Worm (Caenorhabditis elegans) whole organism, L4 larva: ENCODE results near the gene gpb-1.
A peak's percentile ranks its signal among the peaks of the same experiment; 100 is the strongest.

Experiments
- F26F4.8 ChIP-seq: fragments of 200-800 bp; sonication (Bioruptor generic); conservative IDR thresholded peaks from 2 replicates; pipeline ENCODE4 v1.3.6; 2022; ENCODE audit warnings: missing genetic modification characterization, missing compliant biosample characterization
- F37D6.2 ChIP-seq: sonication (generic microtip); optimal IDR thresholded peaks from 2 replicates; lab custom pipeline; 2016; ENCODE audit warnings: mild to moderate bottlenecking, missing genetic modification characterization, missing compliant biosample characterization
- T26A8.4 ChIP-seq: fragments of 200-800 bp; sonication (Bioruptor generic); IDR thresholded peaks from 2 replicates; pipeline ENCODE4 v1.3.6; 2022; ENCODE audit warnings: missing genetic modification characterization, missing compliant biosample characterization
- Y105C5A.15 ChIP-seq: fragments of 200-800 bp; sonication (Bioruptor generic); IDR thresholded peaks from 2 replicates; pipeline ENCODE4 v1.3.6; 2022; ENCODE audit warnings: missing genetic modification characterization, missing compliant biosample characterization
- Y5F2A.4 ChIP-seq: fragments of 200-800 bp; sonication (Bioruptor generic); optimal IDR thresholded peaks from 2 replicates; lab custom pipeline; 2018; ENCODE audit warnings: mild to moderate bottlenecking, missing genetic modification characterization, missing compliant biosample characterization
- ZK337.2 ChIP-seq: fragments of 200-800 bp; sonication (Bioruptor generic); IDR thresholded peaks from 2 replicates; pipeline ENCODE4 v1.3.6; 2022; ENCODE audit warnings: missing genetic modification reagents, missing genetic modification characterization, missing compliant biosample characterization
- aha-1 ChIP-seq: fragments of 150-350 bp; peaks from one replicate; lab custom pipeline; 2014; ENCODE audit warnings: missing biosample characterization, missing genetic modification characterization
- ama-1 ChIP-seq: fragments of 150-350 bp; optimal IDR thresholded peaks from 2 replicates; lab custom pipeline; 2014; ENCODE audit warnings: inconsistent platforms, mixed read lengths
- arid-1 ChIP-seq: fragments of 200-800 bp; sonication (Bioruptor generic); conservative IDR thresholded peaks from 2 replicates; pipeline ENCODE4 v1.3.6; 2022; ENCODE audit warnings: missing genetic modification reagents, missing genetic modification characterization, missing compliant biosample characterization
- ctbp-1 ChIP-seq: fragments of 200-800 bp; sonication (Bioruptor generic); IDR thresholded peaks from 2 replicates; pipeline ENCODE4 v1.3.6; 2022; ENCODE audit warnings: missing genetic modification reagents, missing genetic modification characterization, missing compliant biosample characterization
- daf-12 ChIP-seq: fragments of 150-350 bp; optimal IDR thresholded peaks from 2 replicates; lab custom pipeline; 2014; ENCODE audit warnings: missing biosample characterization, missing genetic modification reagents, missing genetic modification characterization
- daf-16 ChIP-seq, 3 experiments: sonication (generic microtip); optimal IDR thresholded peaks; 2 replicates each; lab custom pipeline; 2016 to 2017; ENCODE audit warnings: missing genetic modification characterization in 3 of 3, missing genetic modification reagents in 3 of 3, mild to moderate bottlenecking in 2 of 3, missing compliant biosample characterization in 2 of 3, missing biosample characterization in 1 of 3, moderate library complexity in 1 of 3
- daf-19 ChIP-seq: fragments of 200-800 bp; sonication (Bioruptor generic); conservative IDR thresholded peaks from 2 replicates; pipeline ENCODE4 v1.3.6; 2022; ENCODE audit warnings: missing genetic modification characterization, missing compliant biosample characterization
- dmd-6 ChIP-seq: fragments of 200-800 bp; sonication (Bioruptor generic); IDR thresholded peaks from 2 replicates; pipeline ENCODE4 v1.3.6; 2022; ENCODE audit warnings: missing genetic modification reagents, missing genetic modification characterization, missing compliant biosample characterization
- dmd-9 ChIP-seq: fragments of 200-800 bp; sonication (Bioruptor generic); IDR thresholded peaks from 2 replicates; pipeline ENCODE4 v1.3.6; 2022; ENCODE audit warnings: missing genetic modification reagents, missing genetic modification characterization, missing compliant biosample characterization
- dpl-1 ChIP-seq: fragments of 150-350 bp; optimal IDR thresholded peaks from 2 replicates; lab custom pipeline; 2014; ENCODE audit warnings: missing biosample characterization, missing genetic modification reagents, missing genetic modification characterization
- egl-43 ChIP-seq: fragments of 200-800 bp; sonication (Bioruptor generic); IDR thresholded peaks from 2 replicates; pipeline ENCODE4 v1.3.6; 2022; ENCODE audit warnings: missing genetic modification reagents, missing genetic modification characterization, missing compliant biosample characterization
- fkh-10 ChIP-seq: fragments of 150-350 bp; optimal IDR thresholded peaks from 2 replicates; lab custom pipeline; 2014; ENCODE audit warnings: missing biosample characterization, missing genetic modification reagents, missing genetic modification characterization
- lim-7 ChIP-seq: fragments of 200-800 bp; sonication (Bioruptor generic); IDR thresholded peaks from 2 replicates; pipeline ENCODE4 v1.3.6; 2022; ENCODE audit warnings: missing genetic modification characterization, missing compliant biosample characterization
- lin-38 ChIP-seq: fragments of 200-800 bp; sonication (Bioruptor generic); IDR thresholded peaks from 2 replicates; pipeline ENCODE4 v1.3.6; 2022; ENCODE audit warnings: missing genetic modification reagents, missing genetic modification characterization, missing compliant biosample characterization
- lin-39 ChIP-seq: fragments of 150-350 bp; optimal IDR thresholded peaks from 2 replicates; lab custom pipeline; 2014; ENCODE audit warnings: missing biosample characterization, missing genetic modification reagents, missing genetic modification characterization
- lsy-2 ChIP-seq, 2 experiments: fragments of 150-350 bp in 1 of 2; sonication (generic microtip) in 1 of 2; optimal IDR thresholded peaks; 2 replicates each; lab custom pipeline; 2014 to 2017; ENCODE audit warnings: missing biosample characterization in 2 of 2, missing genetic modification characterization in 2 of 2
- madf-5 ChIP-seq, 2 experiments: fragments of 200-800 bp; sonication (Bioruptor generic); IDR thresholded peaks; 2 replicates each; pipeline ENCODE4 v1.3.6; 2022; ENCODE audit warnings: missing compliant biosample characterization in 2 of 2, missing genetic modification characterization in 2 of 2
- mxl-3 ChIP-seq: fragments of 200-800 bp; sonication (Bioruptor generic); optimal IDR thresholded peaks from 2 replicates; lab custom pipeline; 2018; ENCODE audit warnings: mild to moderate bottlenecking, missing genetic modification characterization, missing compliant biosample characterization
- nhr-10 ChIP-seq: fragments of 150-350 bp; optimal IDR thresholded peaks from 2 replicates; lab custom pipeline; 2014; ENCODE audit warnings: missing biosample characterization, missing genetic modification characterization
- nhr-102 ChIP-seq: sonication (generic microtip); optimal IDR thresholded peaks from 2 replicates; lab custom pipeline; 2016; ENCODE audit warnings: mild to moderate bottlenecking, missing genetic modification characterization, moderate library complexity, missing compliant biosample characterization
- nhr-111 ChIP-seq: fragments of 200-800 bp; sonication (Bioruptor generic); optimal IDR thresholded peaks from 2 replicates; lab custom pipeline; 2018; ENCODE audit warnings: mild to moderate bottlenecking, missing genetic modification characterization, missing compliant biosample characterization
- nhr-237 ChIP-seq: sonication (generic microtip); optimal IDR thresholded peaks from 2 replicates; lab custom pipeline; 2017; ENCODE audit warnings: missing biosample characterization, missing genetic modification characterization
- nhr-25 ChIP-seq: sonication (generic microtip); optimal IDR thresholded peaks from 2 replicates; lab custom pipeline; 2017; ENCODE audit warnings: missing genetic modification characterization, mild to moderate bottlenecking, missing compliant biosample characterization, antibody characterized with exemption, moderate library complexity, borderline replicate concordance; ENCODE audit not compliant: insufficient read depth
- nhr-28 ChIP-seq: fragments of 150-350 bp; optimal IDR thresholded peaks from 2 replicates; lab custom pipeline; 2014; ENCODE audit warnings: missing biosample characterization, missing genetic modification characterization
- nhr-42 ChIP-seq: fragments of 200-800 bp; sonication (Bioruptor generic); IDR thresholded peaks from 2 replicates; pipeline ENCODE4 v1.3.6; 2022; ENCODE audit warnings: missing genetic modification characterization, missing compliant biosample characterization
- pha-4 ChIP-seq, 2 experiments: fragments of 150-350 bp in 1 of 2; fragments of 200-800 bp in 1 of 2; sonication (Bioruptor generic) in 1 of 2; IDR thresholded peaks in 1 of 2; optimal IDR thresholded peaks in 1 of 2; 2 replicates each; pipeline versions ENCODE4 v1.3.6 to Lab custom; 2014 to 2022; ENCODE audit warnings: missing genetic modification characterization in 2 of 2, missing genetic modification reagents in 2 of 2, missing biosample characterization in 1 of 2, missing compliant biosample characterization in 1 of 2
- pqm-1 ChIP-seq: sonication (generic microtip); optimal IDR thresholded peaks from 2 replicates; lab custom pipeline; 2017; ENCODE audit warnings: missing biosample characterization, missing genetic modification characterization
- saeg-2 ChIP-seq: fragments of 200-800 bp; sonication (Bioruptor generic); IDR thresholded peaks from 2 replicates; pipeline ENCODE4 v1.3.6; 2022; ENCODE audit warnings: missing genetic modification reagents, missing genetic modification characterization, missing compliant biosample characterization
- set-16 ChIP-seq: fragments of 200-800 bp; sonication (Bioruptor generic); IDR thresholded peaks from 2 replicates; pipeline ENCODE4 v1.3.6; 2022; ENCODE audit warnings: missing genetic modification reagents, missing genetic modification characterization, missing compliant biosample characterization
- snpc-1.2 ChIP-seq: fragments of 200-800 bp; sonication (Bioruptor generic); IDR thresholded peaks from 2 replicates; pipeline ENCODE4 v1.3.6; 2022; ENCODE audit warnings: missing genetic modification reagents, missing genetic modification characterization, missing compliant biosample characterization
- spr-1 ChIP-seq: sonication (generic microtip); optimal IDR thresholded peaks from 2 replicates; lab custom pipeline; 2016; ENCODE audit warnings: mild to moderate bottlenecking, missing genetic modification characterization, missing compliant biosample characterization
- tra-1 ChIP-seq: fragments of 200-800 bp; sonication (Bioruptor generic); IDR thresholded peaks from 2 replicates; pipeline ENCODE4 v1.3.6; 2022; ENCODE audit warnings: missing genetic modification reagents, missing genetic modification characterization, missing compliant biosample characterization
- unc-39 ChIP-seq: sonication (generic microtip); optimal IDR thresholded peaks from 2 replicates; lab custom pipeline; 2017; ENCODE audit warnings: missing biosample characterization, missing genetic modification characterization
- unc-62 ChIP-seq, 3 experiments: fragments of 150-350 bp in 1 of 3; sonication (generic microtip); optimal IDR thresholded peaks in 2 of 3; peaks in 1 of 3; 1 replicate in 1 of 3; 2 replicates in 2 of 3; lab custom pipeline; 2014 to 2017; ENCODE audit warnings: missing biosample characterization in 3 of 3, missing genetic modification characterization in 3 of 3, missing genetic modification reagents in 3 of 3, missing genotype in 1 of 3
- vab-7 ChIP-seq: fragments of 200-800 bp; sonication (Bioruptor generic); IDR thresholded peaks from 2 replicates; pipeline ENCODE4 v1.3.6; 2022; ENCODE audit warnings: missing genetic modification reagents, missing genetic modification characterization, missing compliant biosample characterization
- zfp-3 ChIP-seq: fragments of 200-800 bp; sonication (Bioruptor generic); conservative IDR thresholded peaks from 2 replicates; pipeline ENCODE4 v1.3.6; 2022; ENCODE audit warnings: missing genetic modification reagents, missing genetic modification characterization, missing compliant biosample characterization
- zip-2 ChIP-seq: fragments of 150-350 bp; optimal IDR thresholded peaks from 2 replicates; lab custom pipeline; 2014; ENCODE audit warnings: missing biosample characterization, missing genetic modification characterization
- ztf-7 ChIP-seq: fragments of 150-350 bp; optimal IDR thresholded peaks from 2 replicates; lab custom pipeline; 2014; ENCODE audit warnings: missing biosample characterization, missing genetic modification characterization

Gene gpb-1

ce11 chrII:11765506-11766152 is 17.2 kb upstream of the gpb-1 start:
- TF ChIP-seq set-16 (GFP tag; lab: Robert Waterston, UW) (peak; percentile 97), dpl-1 (GFP tag; lab: Kevin White, UChicago) (no peak), aha-1 (no peak), T26A8.4 (GFP tag; lab: Robert Waterston, UW) (no peak), egl-43 (no peak), arid-1 (GFP tag; lab: Robert Waterston, UW) (no peak), pha-4 (GFP tag; IDR thresholded peaks at IDR 0.05; lab: Robert Waterston, UW) (peak; percentile 98; the same call in 1 of the 2 replicates), pha-4 (tag; optimal IDR thresholded peaks at IDR 0.05; lab: Kevin White, UChicago) (no peak), unc-62 (GFP tag; optimal IDR thresholded peaks at IDR 0.05 in 1 of 2; lab: Kevin White, UChicago) (no peak), unc-62 (tag; optimal IDR thresholded peaks at IDR 0.05; lab: Kevin White, UChicago) (no peak)

- TF ChIP-seq unc-62 (GFP tag; optimal IDR thresholded peaks at IDR 0.05 in 1 of 2; lab: Kevin White, UChicago), result no peak
- TF ChIP-seq unc-62 (tag; optimal IDR thresholded peaks at IDR 0.05; lab: Kevin White, UChicago), result no peak
- TF ChIP-seq Y5F2A.4 (GFP tag; lab: Kevin White, UChicago), result no peak
- TF ChIP-seq nhr-102 (tag; lab: Kevin White, UChicago), result no peak
- TF ChIP-seq lsy-2 (tag; optimal IDR thresholded peaks at IDR 0.05; lab: Kevin White, UChicago), result peak in 1 of 2 experiments; percentile 86
- no peak for TF ChIP-seq F26F4.8 (GFP tag; lab: Robert Waterston, UW)
- TF ChIP-seq Y105C5A.15, result no peak
- no peak for TF ChIP-seq nhr-10 (tag; lab: Kevin White, UChicago)
- TF ChIP-seq madf-5 (GFP tag; IDR thresholded peaks at IDR 0.05; lab: Robert Waterston, UW), result no peak
- no peak for TF ChIP-seq nhr-237 (tag; lab: Kevin White, UChicago)
- TF ChIP-seq vab-7, result no peak
- no peak for TF ChIP-seq set-16 (GFP tag; lab: Robert Waterston, UW)
- TF ChIP-seq tra-1 (GFP tag; lab: Robert Waterston, UW), result 0 out of 2 replicates have a peak, but pooled peaks have one; percentile 25
- TF ChIP-seq ama-1, result peak; percentile 49
- no peak for TF ChIP-seq mxl-3 (GFP tag; lab: Kevin White, UChicago)
- 0 out of 2 replicates have a peak, but pooled peaks have one; percentile 25 for TF ChIP-seq saeg-2 (GFP tag; lab: Robert Waterston, UW)
- TF ChIP-seq F37D6.2 (tag; lab: Kevin White, UChicago), result no peak
- TF ChIP-seq daf-16 (GFP tag; optimal IDR thresholded peaks at IDR 0.05; lab: Kevin White, UChicago), result no peak
- peak; percentile 38 for TF ChIP-seq daf-16 (tag; optimal IDR thresholded peaks at IDR 0.05; lab: Kevin White, UChicago)
- TF ChIP-seq unc-39, result no peak
- peak; percentile 97; the same call in 1 of the 2 replicates for TF ChIP-seq zfp-3 (GFP tag; lab: Robert Waterston, UW)
- no peak for TF ChIP-seq daf-12
- TF ChIP-seq ctbp-1 (GFP tag; lab: Robert Waterston, UW), result peak; percentile 94
- TF ChIP-seq nhr-28, result no peak
- TF ChIP-seq ztf-7 (tag; lab: Kevin White, UChicago), result peak; percentile 24
- TF ChIP-seq pqm-1 (tag; lab: Kevin White, UChicago), result no peak
- peak; percentile 68; the same call in 1 of the 2 replicates for TF ChIP-seq snpc-1.2 (GFP tag; lab: Robert Waterston, UW)
- peak; percentile 83 for TF ChIP-seq T26A8.4 (GFP tag; lab: Robert Waterston, UW)
- TF ChIP-seq ZK337.2 (GFP tag; lab: Robert Waterston, UW), result no peak
- no peak; the same call in 1 of the 2 replicates for TF ChIP-seq nhr-42 (GFP tag; lab: Robert Waterston, UW)
- no peak for TF ChIP-seq lin-39 (tag; lab: Kevin White, UChicago)
- TF ChIP-seq nhr-111 (GFP tag; lab: Kevin White, UChicago), result no peak
- no peak for TF ChIP-seq spr-1 (tag; lab: Kevin White, UChicago)
- peak; percentile 59 for TF ChIP-seq lim-7
- TF ChIP-seq fkh-10, result no peak
- TF ChIP-seq lin-38 (GFP tag; lab: Robert Waterston, UW), result peak; percentile 69
- no peak for TF ChIP-seq zip-2 (tag; lab: Kevin White, UChicago)
- peak; percentile 49; the same call in 1 of the 2 replicates for TF ChIP-seq dmd-6 (GFP tag; lab: Robert Waterston, UW)
- no peak for TF ChIP-seq nhr-25 (tag; lab: Kevin White, UChicago)
- TF ChIP-seq dmd-9, result 0 out of 2 replicates have a peak, but pooled peaks have one; percentile 24
- peak; percentile 91; the same call in 1 of the 2 replicates for TF ChIP-seq daf-19
Observed at ce11 chrII:11761806-11762512, 13.5 kb upstream of the gpb-1 start.
